Fruit fly (Drosophila melanogaster) whole organism, embryonic: ENCODE data around the gene CG4393.

Experiments
- ATbp ChIP-seq: fragments of 200-800 bp; sonication (Bioruptor generic); optimal IDR thresholded peaks from 2 replicates; lab custom pipeline; 2017; ENCODE audit warnings: missing biosample characterization, mild to moderate bottlenecking, missing genetic modification characterization, missing genetic modification reagents
- Bgb ChIP-seq: fragments of 200-800 bp; sonication (Bioruptor generic); IDR thresholded peaks from 2 replicates; pipeline ENCODE4 v1.3.6; 2022; ENCODE audit warnings: missing biosample characterization, missing genetic modification characterization; ENCODE audit not compliant: partially characterized antibody
- CG10959 ChIP-seq: fragments of 200-800 bp; sonication (Bioruptor generic); IDR thresholded peaks from 2 replicates; pipeline ENCODE4 v1.3.6; 2022; ENCODE audit warnings: missing biosample characterization, missing genetic modification characterization
- CG11247 ChIP-seq: fragments of 200-800 bp; sonication (Bioruptor generic); IDR thresholded peaks from 2 replicates; pipeline ENCODE4 v1.3.6; 2022; ENCODE audit warnings: missing biosample characterization, missing genetic modification characterization
- CG11504 ChIP-seq: fragments of 200-800 bp; sonication (Bioruptor generic); optimal IDR thresholded peaks from 3 replicates; lab custom pipeline; 2019; ENCODE audit warnings: missing biosample characterization, mild to moderate bottlenecking, missing genetic modification characterization, moderate library complexity
- CG11560 ChIP-seq: fragments of 200-800 bp; sonication (Bioruptor generic); IDR thresholded peaks from 3 replicates; pipeline ENCODE4 v1.3.6; 2022; ENCODE audit warnings: missing biosample characterization, missing genetic modification characterization
- CG12071 ChIP-seq: fragments of 200-800 bp; sonication (Bioruptor generic); optimal IDR thresholded peaks from 3 replicates; lab custom pipeline; 2018; ENCODE audit warnings: missing biosample characterization, mild to moderate bottlenecking, missing genetic modification characterization
- CG1233 ChIP-seq: fragments of 200-800 bp; sonication (Bioruptor generic); optimal IDR thresholded peaks from 4 replicates; lab custom pipeline; 2018; ENCODE audit warnings: missing biosample characterization, mild to moderate bottlenecking, missing genetic modification characterization
- CG13287 ChIP-seq: fragments of 200-800 bp; sonication (Bioruptor generic); IDR thresholded peaks from 2 replicates; pipeline ENCODE4 v1.3.6; 2022; ENCODE audit warnings: missing biosample characterization, missing genetic modification characterization; ENCODE audit not compliant: partially characterized antibody
- CG15696 ChIP-seq: fragments of 200-800 bp; sonication (Bioruptor generic); optimal IDR thresholded peaks from 2 replicates; lab custom pipeline; 2019; ENCODE audit warnings: missing biosample characterization, mild to moderate bottlenecking, missing genetic modification characterization, moderate library complexity
- CG1602 ChIP-seq: fragments of 200-800 bp; sonication (Bioruptor generic); optimal IDR thresholded peaks from 3 replicates; lab custom pipeline; 2016; ENCODE audit warnings: missing biosample characterization, missing genetic modification characterization
- CG1647 ChIP-seq: fragments of 200-800 bp; sonication (Bioruptor generic); optimal IDR thresholded peaks from 3 replicates; lab custom pipeline; 2016; ENCODE audit warnings: missing biosample characterization, missing genetic modification characterization
- CG18476 ChIP-seq: fragments of 200-800 bp; sonication (Bioruptor generic); optimal IDR thresholded peaks from 2 replicates; lab custom pipeline; 2016; ENCODE audit warnings: missing biosample characterization, mild to moderate bottlenecking, missing genetic modification characterization
- CG33557 ChIP-seq: fragments of 200-800 bp; sonication (Bioruptor generic); optimal IDR thresholded peaks from 2 replicates; lab custom pipeline; 2019; ENCODE audit warnings: missing biosample characterization, mild to moderate bottlenecking, missing genetic modification characterization, moderate library complexity
- CG3407 ChIP-seq: fragments of 200-800 bp; sonication (Bioruptor generic); optimal IDR thresholded peaks from 2 replicates; lab custom pipeline; 2018; ENCODE audit warnings: missing biosample characterization, mild to moderate bottlenecking, missing genetic modification characterization
- CG34376 ChIP-seq: fragments of 200-800 bp; sonication (Bioruptor generic); optimal IDR thresholded peaks from 2 replicates; lab custom pipeline; 2018; ENCODE audit warnings: missing biosample characterization, mild to moderate bottlenecking, missing genetic modification characterization
- CG5953 ChIP-seq: fragments of 200-800 bp; sonication (Bioruptor generic); IDR thresholded peaks from 2 replicates; pipeline ENCODE4 v1.3.6; 2022; ENCODE audit warnings: missing biosample characterization, missing genetic modification characterization
- CG6765 ChIP-seq: fragments of 200-800 bp; sonication (Bioruptor generic); optimal IDR thresholded peaks from 3 replicates; lab custom pipeline; 2017; ENCODE audit warnings: missing biosample characterization, mild to moderate bottlenecking, missing genetic modification characterization
- CG6791 ChIP-seq: fragments of 200-800 bp; sonication (Bioruptor generic); IDR thresholded peaks from 3 replicates; pipeline ENCODE4 v1.3.6; 2022; ENCODE audit warnings: missing biosample characterization, missing genetic modification characterization; ENCODE audit not compliant: partially characterized antibody
- CG7963 ChIP-seq: fragments of 200-800 bp; sonication (Bioruptor generic); IDR thresholded peaks from 3 replicates; pipeline ENCODE4 v1.3.6; 2022; ENCODE audit warnings: missing biosample characterization, missing genetic modification characterization; ENCODE audit not compliant: partially characterized antibody
- CG8089 ChIP-seq: fragments of 200-800 bp; sonication (Bioruptor generic); optimal IDR thresholded peaks from 3 replicates; lab custom pipeline; 2016; ENCODE audit warnings: missing biosample characterization, missing genetic modification characterization
- CG9727 ChIP-seq: fragments of 200-800 bp; sonication (Bioruptor generic); optimal IDR thresholded peaks from 3 replicates; lab custom pipeline; 2017; ENCODE audit warnings: missing biosample characterization, mild to moderate bottlenecking, missing genetic modification characterization
- CTCF ChIP-seq: fragments of 200-800 bp; sonication (Bioruptor generic); optimal IDR thresholded peaks from 2 replicates; lab custom pipeline; 2017; ENCODE audit warnings: missing biosample characterization, mild to moderate bottlenecking, missing genetic modification characterization, moderate library complexity
- D ChIP-seq, 2 experiments: fragments of 200-800 bp in 1 of 2; fragments of >200 bp in 1 of 2; sonication (Bioruptor generic) in 1 of 2; optimal IDR thresholded peaks; 2 replicates in 1 of 2; 3 replicates in 1 of 2; lab custom pipeline; 2017; ENCODE audit warnings: mild to moderate bottlenecking in 1 of 2, missing biosample characterization in 1 of 2, missing genetic modification characterization in 1 of 2, missing genetic modification reagents in 1 of 2
- D19B ChIP-seq: fragments of 200-800 bp; sonication (Bioruptor generic); optimal IDR thresholded peaks from 2 replicates; lab custom pipeline; 2017; ENCODE audit warnings: missing biosample characterization, mild to moderate bottlenecking, missing genetic modification characterization
- Dref ChIP-seq: fragments of 200-800 bp; sonication (Bioruptor generic); IDR thresholded peaks from 2 replicates; pipeline ENCODE4 v1.3.6; 2022; ENCODE audit warnings: missing biosample characterization, missing genetic modification characterization
- Eip74EF ChIP-seq, 2 experiments: fragments of 200-800 bp in 1 of 2; fragments of >200 bp in 1 of 2; sonication (Bioruptor generic) in 1 of 2; optimal IDR thresholded peaks; 2 replicates each; lab custom pipeline; 2017 to 2019; ENCODE audit warnings: missing biosample characterization in 2 of 2, missing genetic modification characterization in 2 of 2, mild to moderate bottlenecking in 1 of 2, moderate library complexity in 1 of 2
- Fer2 ChIP-seq: fragments of 200-800 bp; sonication (Bioruptor generic); optimal IDR thresholded peaks from 2 replicates; lab custom pipeline; 2018; ENCODE audit warnings: missing biosample characterization, mild to moderate bottlenecking, missing genetic modification characterization, moderate library complexity
- HLH54F ChIP-seq: fragments of 200-800 bp; sonication (Bioruptor generic); optimal IDR thresholded peaks from 3 replicates; lab custom pipeline; 2016; ENCODE audit warnings: missing biosample characterization, missing genetic modification characterization
- HLHmδ ChIP-seq: fragments of 200-800 bp; sonication (Bioruptor generic); optimal IDR thresholded peaks from 2 replicates; lab custom pipeline; 2018; ENCODE audit warnings: missing biosample characterization, mild to moderate bottlenecking, missing genetic modification characterization, moderate library complexity
- Ptx1 ChIP-seq: fragments of 200-800 bp; sonication (Bioruptor generic); IDR thresholded peaks from 2 replicates; pipeline ENCODE4 v1.3.6; 2022; ENCODE audit warnings: missing biosample characterization, missing genetic modification characterization
- Rfx ChIP-seq: fragments of 200-800 bp; sonication (Bioruptor generic); IDR thresholded peaks from 2 replicates; pipeline ENCODE4 v1.3.6; 2022; ENCODE audit warnings: missing biosample characterization, missing genetic modification characterization
- Xrp1 ChIP-seq: fragments of 200-800 bp; sonication (Bioruptor generic); IDR thresholded peaks from 2 replicates; pipeline ENCODE4 v1.3.6; 2022; ENCODE audit warnings: missing biosample characterization, missing genetic modification characterization
- ac ChIP-seq: fragments of 200-800 bp; sonication (Bioruptor generic); optimal IDR thresholded peaks from 3 replicates; lab custom pipeline; 2017; ENCODE audit warnings: missing biosample characterization, mild to moderate bottlenecking, missing genetic modification characterization
- da ChIP-seq: fragments of 200-800 bp; sonication (Bioruptor generic); optimal IDR thresholded peaks from 2 replicates; lab custom pipeline; 2016; ENCODE audit warnings: missing biosample characterization, missing genetic modification characterization
- hb ChIP-seq: fragments of 200-800 bp; sonication (Bioruptor generic); IDR thresholded peaks from 3 replicates; pipeline ENCODE4 v1.3.6; 2022; ENCODE audit warnings: missing biosample characterization, missing genetic modification characterization; ENCODE audit not compliant: partially characterized antibody
- lilli ChIP-seq: fragments of 200-800 bp; sonication (Bioruptor generic); optimal IDR thresholded peaks from 3 replicates; lab custom pipeline; 2016; ENCODE audit warnings: missing biosample characterization, missing genetic modification characterization
- luna ChIP-seq: fragments of 200-800 bp; sonication (Bioruptor generic); optimal IDR thresholded peaks from 2 replicates; lab custom pipeline; 2016; ENCODE audit warnings: missing biosample characterization, missing genetic modification characterization
- odd ChIP-seq: fragments of 200-800 bp; sonication (Bioruptor generic); optimal IDR thresholded peaks from 2 replicates; lab custom pipeline; 2017; ENCODE audit warnings: missing biosample characterization, mild to moderate bottlenecking, missing genetic modification characterization
- pb ChIP-seq: fragments of 200-800 bp; sonication (Bioruptor generic); optimal IDR thresholded peaks from 3 replicates; lab custom pipeline; 2016; ENCODE audit warnings: missing biosample characterization, missing genetic modification characterization
- sens ChIP-seq: fragments of 200-800 bp; sonication (Bioruptor generic); peaks from one replicate; lab custom pipeline; 2016; ENCODE audit warnings: missing biosample characterization, missing genetic modification characterization
- sisA ChIP-seq: fragments of 200-800 bp; sonication (Bioruptor generic); IDR thresholded peaks from 2 replicates; pipeline ENCODE4 v1.3.6; 2022; ENCODE audit warnings: missing biosample characterization, missing genetic modification characterization
- slp2 ChIP-seq: fragments of 200-800 bp; sonication (Bioruptor generic); optimal IDR thresholded peaks from 2 replicates; lab custom pipeline; 2016; ENCODE audit warnings: missing biosample characterization, missing genetic modification characterization
- sob ChIP-seq: fragments of 200-800 bp; sonication (Bioruptor generic); IDR thresholded peaks from 2 replicates; pipeline ENCODE4 v1.3.6; 2022; ENCODE audit warnings: missing biosample characterization, missing genetic modification characterization
- sr ChIP-seq: fragments of 200-800 bp; sonication (Bioruptor generic); IDR thresholded peaks from 3 replicates; pipeline ENCODE4 v1.3.6; 2022; ENCODE audit warnings: missing biosample characterization, missing genetic modification characterization
- trem ChIP-seq: fragments of 200-800 bp; optimal IDR thresholded peaks from 3 replicates; lab custom pipeline; 2019; ENCODE audit warnings: missing biosample characterization, mild to moderate bottlenecking, missing genetic modification characterization, moderate library complexity
- ttk ChIP-seq: fragments of 200-800 bp; sonication (Bioruptor generic); IDR thresholded peaks from 2 replicates; pipeline ENCODE4 v2.1.2; 2022; ENCODE audit warnings: missing biosample characterization, missing genetic modification characterization
- unpg ChIP-seq: fragments of 200-800 bp; sonication (Bioruptor generic); optimal IDR thresholded peaks from 3 replicates; lab custom pipeline; 2018; ENCODE audit warnings: missing biosample characterization, mild to moderate bottlenecking, missing genetic modification characterization, moderate library complexity
- wor ChIP-seq: fragments of 200-800 bp; sonication (Bioruptor generic); IDR thresholded peaks from 2 replicates; pipeline ENCODE4 v1.3.6; 2022; ENCODE audit warnings: missing biosample characterization, missing genetic modification characterization
- zf30C ChIP-seq: fragments of 200-800 bp; sonication (Bioruptor generic); optimal IDR thresholded peaks from 3 replicates; lab custom pipeline; 2018; ENCODE audit warnings: missing biosample characterization, mild to moderate bottlenecking, missing genetic modification characterization
- zfh2 ChIP-seq: fragments of 200-800 bp; sonication (Bioruptor generic); optimal IDR thresholded peaks from 2 replicates; lab custom pipeline; 2016; ENCODE audit warnings: missing biosample characterization, missing genetic modification characterization

CG4393 gene

DNA sequence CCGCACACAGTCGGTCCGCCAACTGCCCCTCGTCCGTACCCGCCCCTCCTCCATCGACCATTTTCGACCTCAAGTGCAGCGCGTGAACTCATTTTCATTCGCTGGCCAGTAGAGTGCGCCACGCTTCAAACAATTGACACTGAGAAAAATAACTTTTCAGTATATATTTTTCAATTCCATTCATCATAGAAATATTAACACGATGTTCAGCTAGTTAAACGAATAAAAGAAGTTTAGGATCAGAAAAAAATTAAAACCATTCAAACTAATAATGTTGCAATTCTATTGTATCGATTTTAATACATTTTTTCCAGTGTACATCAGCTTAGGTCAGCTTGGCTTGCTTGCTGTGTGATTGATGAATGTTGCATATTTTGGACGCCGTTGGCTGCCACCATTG lies 2.3 kb upstream of the CG4393 start (continued):
- no peak for TF ChIP-seq sr
- no peak for TF ChIP-seq ac (GFP tag; lab: Kevin White, UChicago)
- no peak for TF ChIP-seq CG1647 (GFP tag; lab: Kevin White, UChicago)
- peak; percentile 41 for TF ChIP-seq trem (tag; lab: Kevin White, UChicago)
- TF ChIP-seq da (GFP tag; lab: Kevin White, UChicago): peak; percentile 1
- TF ChIP-seq CG8089 (GFP tag; lab: Kevin White, UChicago): peak; percentile 32
- TF ChIP-seq CG10959: no peak
- TF ChIP-seq Bgb: no peak
- no peak for TF ChIP-seq odd (GFP tag; lab: Kevin White, UChicago)
- peak; percentile 30 for TF ChIP-seq CG3407 (GFP tag; lab: Kevin White, UChicago)
- TF ChIP-seq CG6765 (GFP tag; lab: Kevin White, UChicago): no peak
- no peak for TF ChIP-seq CG34376
- 0 out of 2 replicates have a peak, but pooled peaks have one; percentile 22 for TF ChIP-seq sob (GFP tag; lab: Robert Waterston, UW)
- peak; percentile 58 for TF ChIP-seq ATbp (GFP tag; lab: Kevin White, UChicago)
- TF ChIP-seq ttk (GFP tag; lab: Robert Waterston, UW): peak; percentile 34; the same call in 1 of the 2 replicates
- no peak for TF ChIP-seq CG33557 (GFP tag; lab: Kevin White, UChicago)
- TF ChIP-seq sisA (GFP tag; lab: Robert Waterston, UW): peak; percentile 42; the same call in 1 of the 2 replicates
- no peak for TF ChIP-seq lilli (GFP tag; lab: Kevin White, UChicago)
- TF ChIP-seq CG11504 (tag; lab: Kevin White, UChicago): peak; percentile 76
- TF ChIP-seq CG15696 (tag; lab: Kevin White, UChicago): peak; percentile 39
- TF ChIP-seq Fer2: no peak
- TF ChIP-seq Eip74EF (GFP tag; optimal IDR thresholded peaks at IDR 0.05; lab: Kevin White, UChicago): peak in 1 of 2 experiments; percentile 39
- TF ChIP-seq CG7963: no peak
- TF ChIP-seq Xrp1 (GFP tag; lab: Robert Waterston, UW): peak; percentile 40; the same call in 1 of the 2 replicates
- no peak for TF ChIP-seq CG11560 (tag; lab: Robert Waterston, UW)
- TF ChIP-seq Rfx (GFP tag; lab: Robert Waterston, UW): no peak
- TF ChIP-seq CG13287: no peak
- TF ChIP-seq zf30C: peak; percentile 24
- no peak for TF ChIP-seq luna (GFP tag; lab: Kevin White, UChicago)
- TF ChIP-seq Dref (GFP tag; lab: Robert Waterston, UW): no peak
- TF ChIP-seq zfh2 (GFP tag; lab: Kevin White, UChicago): no peak
- no peak for TF ChIP-seq CG18476 (GFP tag; lab: Kevin White, UChicago)
- peak; percentile 38 for TF ChIP-seq CG9727 (GFP tag; lab: Kevin White, UChicago)
- no peak for TF ChIP-seq CG11247 (GFP tag; lab: Robert Waterston, UW)
- no peak for TF ChIP-seq CG12071 (GFP tag; lab: Kevin White, UChicago)
- no peak for TF ChIP-seq D (optimal IDR thresholded peaks at IDR 0.05; lab: Kevin White, UChicago)
- TF ChIP-seq D (GFP tag; optimal IDR thresholded peaks at IDR 0.05; lab: Kevin White, UChicago): no peak
- no peak for TF ChIP-seq D19B (GFP tag; lab: Kevin White, UChicago)
- peak; percentile 39; the same call in 1 of the 2 replicates for TF ChIP-seq CG5953 (GFP tag; lab: Robert Waterston, UW)
- TF ChIP-seq unpg (GFP tag; lab: Kevin White, UChicago): peak; percentile 74
- TF ChIP-seq Ptx1 (GFP tag; lab: Robert Waterston, UW): peak; percentile 26; the same call in 1 of the 2 replicates
- TF ChIP-seq CG1233: peak; percentile 32
- TF ChIP-seq CTCF (GFP tag; lab: Kevin White, UChicago): peak; percentile 68
- no peak for TF ChIP-seq CG1602 (GFP tag; lab: Kevin White, UChicago)
- no peak for TF ChIP-seq pb (GFP tag; lab: Kevin White, UChicago)
- TF ChIP-seq wor (GFP tag; lab: Robert Waterston, UW): no peak
- no peak for TF ChIP-seq HLH54F (GFP tag; lab: Kevin White, UChicago)
- no peak for TF ChIP-seq CG6791 (GFP tag; lab: Robert Waterston, UW)
- TF ChIP-seq slp2 (GFP tag; lab: Kevin White, UChicago): peak; percentile 29
- peak; percentile 91 for TF ChIP-seq sens (GFP tag; lab: Kevin White, UChicago)
- TF ChIP-seq HLHmδ: no peak
- TF ChIP-seq hb (GFP tag; lab: Robert Waterston, UW): no peak
